Fruit fly (Drosophila melanogaster) whole organism, embryonic: ENCODE data around the gene MESR6.

Experiments
- CG14965 ChIP-seq: fragments of 200-800 bp; sonication (Bioruptor generic); optimal IDR thresholded peaks from 2 replicates; lab custom pipeline; 2016; ENCODE audit warnings: missing biosample characterization, missing genetic modification characterization, borderline replicate concordance
- CG18262 ChIP-seq: fragments of 200-800 bp; optimal IDR thresholded peaks from 3 replicates; lab custom pipeline; 2019; ENCODE audit warnings: missing biosample characterization, mild to moderate bottlenecking, missing genetic modification characterization, moderate library complexity
- CG30431 ChIP-seq: fragments of 200-800 bp; sonication (Bioruptor generic); optimal IDR thresholded peaks from 2 replicates; lab custom pipeline; 2017; ENCODE audit warnings: missing biosample characterization, missing genetic modification characterization
- CG4424 ChIP-seq: fragments of 200-800 bp; sonication (Bioruptor generic); optimal IDR thresholded peaks from 3 replicates; lab custom pipeline; 2016; ENCODE audit warnings: missing biosample characterization, missing genetic modification characterization
- CTCF ChIP-seq: fragments of 200-800 bp; sonication (Bioruptor generic); optimal IDR thresholded peaks from 2 replicates; lab custom pipeline; 2017; ENCODE audit warnings: missing biosample characterization, mild to moderate bottlenecking, missing genetic modification characterization, moderate library complexity
- Mad ChIP-seq: fragments of 200-800 bp; sonication (Bioruptor generic); optimal IDR thresholded peaks from 2 replicates; lab custom pipeline; 2016; ENCODE audit warnings: missing biosample characterization, missing genetic modification characterization
- ase ChIP-seq: fragments of 200-800 bp; sonication (Bioruptor generic); IDR thresholded peaks from 3 replicates; pipeline ENCODE4 v1.3.6; 2022; ENCODE audit warnings: missing biosample characterization, missing genetic modification characterization
- da ChIP-seq: fragments of 200-800 bp; sonication (Bioruptor generic); optimal IDR thresholded peaks from 2 replicates; lab custom pipeline; 2016; ENCODE audit warnings: missing biosample characterization, missing genetic modification characterization
- lbe ChIP-seq: fragments of 200-800 bp; sonication (Bioruptor generic); optimal IDR thresholded peaks from 2 replicates; lab custom pipeline; 2016; ENCODE audit warnings: missing biosample characterization, mild to moderate bottlenecking, missing genetic modification characterization
- run ChIP-seq: fragments of 200-800 bp; sonication (Bioruptor generic); optimal IDR thresholded peaks from 3 replicates; lab custom pipeline; 2018; ENCODE audit warnings: missing biosample characterization, mild to moderate bottlenecking, missing genetic modification characterization
- ttk ChIP-seq: fragments of 200-800 bp; sonication (Bioruptor generic); IDR thresholded peaks from 2 replicates; pipeline ENCODE4 v2.1.2; 2022; ENCODE audit warnings: missing biosample characterization, missing genetic modification characterization

dm6 chr3L:19063410-19063752, 29.1 kb upstream of the MESR6 start:
- TF ChIP-seq ttk (no peak), ase (GFP tag; lab: Robert Waterston, UW) (no peak), da (GFP tag; lab: Kevin White, UChicago) (no peak), CG14965 (GFP tag; lab: Kevin White, UChicago) (no peak), run (tag; lab: Kevin White, UChicago) (no peak), CTCF (GFP tag; lab: Kevin White, UChicago) (no peak), Mad (no peak), CG4424 (no peak), CG18262 (no peak), CG30431 (no peak), lbe (no peak)
